Worm (Caenorhabditis elegans) whole organism, mixed stage, embryonic: ENCODE results near the gene cec-5.

ENCODE experiments used
- ceh-83 ChIP-seq: fragments of 200-800 bp; sonication (Bioruptor generic); optimal IDR thresholded peaks from 2 replicates; lab custom pipeline; 2018; ENCODE audit warnings: mild to moderate bottlenecking, missing genetic modification characterization, missing compliant biosample characterization
- ces-1 ChIP-seq: fragments of 150-350 bp; optimal IDR thresholded peaks from 2 replicates; lab custom pipeline; 2014; ENCODE audit warnings: missing biosample characterization, missing genetic modification reagents, missing genetic modification characterization
- lin-13 ChIP-seq: fragments of 150-350 bp; optimal IDR thresholded peaks from 2 replicates; lab custom pipeline; 2014; ENCODE audit warnings: missing biosample characterization, missing genetic modification characterization
- mab-5 ChIP-seq: fragments of 150-350 bp; optimal IDR thresholded peaks from 2 replicates; lab custom pipeline; 2014; ENCODE audit warnings: missing biosample characterization, missing genetic modification characterization
- snpc-4 ChIP-seq: fragments of 150-350 bp; optimal IDR thresholded peaks from 2 replicates; lab custom pipeline; 2014; ENCODE audit warnings: missing biosample characterization, missing genetic modification characterization
- unc-39 ChIP-seq: fragments of 150-350 bp; optimal IDR thresholded peaks from 2 replicates; lab custom pipeline; 2014; ENCODE audit warnings: missing biosample characterization, missing genetic modification characterization
- unc-62 ChIP-seq: fragments of 150-350 bp; optimal IDR thresholded peaks from 2 replicates; lab custom pipeline; 2014; ENCODE audit warnings: missing biosample characterization, missing genetic modification reagents, missing genetic modification characterization

ce11 chrIV:7623868-7624267 is 44.0 kb upstream of the cec-5 start:
- TF ChIP-seq ceh-83 (GFP tag; lab: Kevin White, UChicago) (no peak), mab-5 (no peak), snpc-4 (tag; lab: Kevin White, UChicago) (no peak), unc-39 (tag; lab: Kevin White, UChicago) (no peak), unc-62 (GFP tag; lab: Kevin White, UChicago) (no peak), ces-1 (GFP tag; lab: Kevin White, UChicago) (peak; percentile 8), lin-13 (no peak)
